Worm (Caenorhabditis elegans) whole organism, L4/young adult: ENCODE measurements around the gene ppat-1.

Source experiments
- W03F9.2 ChIP-seq: fragments of 150-350 bp; optimal IDR thresholded peaks from 2 replicates; lab custom pipeline; 2014; ENCODE audit warnings: missing biosample characterization, missing genetic modification characterization
- dao-5 ChIP-seq: sonication (generic microtip); optimal IDR thresholded peaks from 2 replicates; lab custom pipeline; 2016; ENCODE audit warnings: missing genotype, missing genetic modification characterization, moderate library complexity, missing compliant biosample characterization
- him-1 ChIP-seq: sonication (generic microtip); optimal IDR thresholded peaks from 2 replicates; lab custom pipeline; 2016; ENCODE audit warnings: missing genotype, missing genetic modification reagents, missing genetic modification characterization, missing compliant biosample characterization

- peak; percentile 57 for TF ChIP-seq W03F9.2 (tag; lab: Kevin White, UChicago)
- no peak for TF ChIP-seq dao-5
- peak; percentile 89 for TF ChIP-seq him-1 (tag; lab: Kevin White, UChicago)
Measured at ce11 chrIII:4649363-4649768, 39.7 kb upstream of the ppat-1 start.
